Worm (Caenorhabditis elegans) whole organism, L4/young adult: ENCODE results near the gene F40C5.2.

Source experiments
- W03F9.2 ChIP-seq: fragments of 150-350 bp; optimal IDR thresholded peaks from 2 replicates; lab custom pipeline; 2014; ENCODE audit warnings: missing biosample characterization, missing genetic modification characterization
- him-1 ChIP-seq: sonication (generic microtip); optimal IDR thresholded peaks from 2 replicates; lab custom pipeline; 2016; ENCODE audit warnings: missing genotype, missing genetic modification reagents, missing genetic modification characterization, missing compliant biosample characterization

ce11 chrV:3575759-3576158 lies 5.0 kb downstream of the F40C5.2 start, which contains the start of gene grl-27:
- no peak for TF ChIP-seq W03F9.2 (tag; lab: Kevin White, UChicago)
- no peak for TF ChIP-seq him-1 (tag; lab: Kevin White, UChicago)
